Fruit fly (Drosophila melanogaster) whole organism, wandering third instar larva: ENCODE data around the gene WDR79.
A peak's percentile ranks its signal among the peaks of the same experiment; 100 is the strongest.

Experiments
- Abd-B ChIP-seq: fragments of >200 bp; optimal IDR thresholded peaks from 2 replicates; lab custom pipeline; 2017; ENCODE audit warnings: missing biosample characterization, missing genetic modification characterization
- CG32264 ChIP-seq: fragments of 200-800 bp; sonication (Bioruptor generic); optimal IDR thresholded peaks from 2 replicates; lab custom pipeline; 2016; ENCODE audit warnings: missing biosample characterization, missing genetic modification characterization
- CG9705 ChIP-seq: fragments of 200-800 bp; sonication (Bioruptor generic); optimal IDR thresholded peaks from 2 replicates; lab custom pipeline; 2018; ENCODE audit warnings: missing biosample characterization, mild to moderate bottlenecking, missing genetic modification characterization
- CrebA ChIP-seq: fragments of 200-800 bp; sonication (Bioruptor generic); optimal IDR thresholded peaks from 2 replicates; lab custom pipeline; 2016; ENCODE audit warnings: missing biosample characterization, mild to moderate bottlenecking, missing genetic modification characterization, borderline replicate concordance
- Dfd ChIP-seq: fragments of >200 bp; optimal IDR thresholded peaks from 2 replicates; lab custom pipeline; 2017; ENCODE audit warnings: missing biosample characterization, missing genetic modification characterization
- Dif ChIP-seq: fragments of 200-275, 200-300 bp; sonication (Bioruptor generic); optimal IDR thresholded peaks from 2 replicates; lab custom pipeline; 2018; ENCODE audit warnings: missing biosample characterization, missing genetic modification characterization; ENCODE audit not compliant: partially characterized antibody
- GATAd ChIP-seq: sonication (Bioruptor generic); optimal IDR thresholded peaks from 2 replicates; lab custom pipeline; 2016; ENCODE audit warnings: missing biosample characterization, missing genetic modification characterization
- HLH106 ChIP-seq: fragments of 200-800 bp; optimal IDR thresholded peaks from 3 replicates; lab custom pipeline; 2019; ENCODE audit warnings: missing biosample characterization, mild to moderate bottlenecking, missing genetic modification characterization, moderate library complexity
- Hnf4 ChIP-seq: fragments of 200-800 bp; sonication (Bioruptor generic); optimal IDR thresholded peaks from 2 replicates; lab custom pipeline; 2016; ENCODE audit warnings: missing biosample characterization, mild to moderate bottlenecking, missing genetic modification characterization
- Hr78 ChIP-seq: fragments of >200 bp; optimal IDR thresholded peaks from 2 replicates; lab custom pipeline; 2017; ENCODE audit warnings: missing biosample characterization, missing genetic modification characterization
- Hr83 ChIP-seq: fragments of 200-300 bp; sonication (Bioruptor generic); optimal IDR thresholded peaks from 2 replicates; lab custom pipeline; 2016; ENCODE audit warnings: missing biosample characterization, mild to moderate bottlenecking, missing genetic modification characterization, moderate library complexity; ENCODE audit not compliant: poor library complexity, severe bottlenecking
- Jra ChIP-seq: sonication (Bioruptor generic); optimal IDR thresholded peaks from 2 replicates; lab custom pipeline; 2016; ENCODE audit warnings: missing biosample characterization, missing genetic modification characterization
- Myc ChIP-seq: fragments of >200 bp; optimal IDR thresholded peaks from 2 replicates; lab custom pipeline; 2017
- N ChIP-seq: fragments of >200 bp; optimal IDR thresholded peaks from 2 replicates; lab custom pipeline; 2018; ENCODE audit warnings: missing biosample characterization, missing external identifiers, missing genetic modification characterization
- Rel ChIP-seq, 2 experiments: fragments of 200-800 bp; sonication (Bioruptor generic) in 1 of 2; optimal IDR thresholded peaks; 2 replicates in 1 of 2; 3 replicates in 1 of 2; lab custom pipeline; 2016 to 2019; ENCODE audit warnings: mild to moderate bottlenecking in 2 of 2, missing biosample characterization in 2 of 2, missing genetic modification characterization in 2 of 2, moderate library complexity in 1 of 2
- Vsx2 ChIP-seq: fragments of 200-300, 225-300 bp; sonication (Bioruptor generic); optimal IDR thresholded peaks from 2 replicates; lab custom pipeline; 2018; ENCODE audit warnings: missing biosample characterization, missing genetic modification characterization; ENCODE audit not compliant: partially characterized antibody
- br ChIP-seq: fragments of 200-800 bp; sonication (Bioruptor generic); optimal IDR thresholded peaks from 2 replicates; lab custom pipeline; 2016; ENCODE audit warnings: missing biosample characterization, missing genetic modification characterization
- brk ChIP-seq: fragments of 200-800 bp; sonication (Bioruptor generic); optimal IDR thresholded peaks from 2 replicates; lab custom pipeline; 2016; ENCODE audit warnings: missing biosample characterization, mild to moderate bottlenecking, missing genetic modification characterization
- dl ChIP-seq, 2 experiments: fragments of 175-275, 200-275 bp in 1 of 2; fragments of 200-275 bp in 1 of 2; sonication (Bioruptor generic); optimal IDR thresholded peaks; lab custom pipeline; 2018; ENCODE audit warnings: mild to moderate bottlenecking in 2 of 2, missing biosample characterization in 2 of 2, missing genetic modification characterization in 2 of 2, moderate library complexity in 2 of 2; ENCODE audit not compliant: partially characterized antibody in 2 of 2, insufficient read depth in 1 of 2
- dmrt93B ChIP-seq: fragments of 200-800 bp; sonication (Bioruptor generic); optimal IDR thresholded peaks from 2 replicates; lab custom pipeline; 2018; ENCODE audit warnings: missing biosample characterization, mild to moderate bottlenecking, missing genetic modification characterization
- dsf ChIP-seq: sonication (Bioruptor generic); optimal IDR thresholded peaks from 2 replicates; lab custom pipeline; 2016; ENCODE audit warnings: missing biosample characterization, missing genetic modification characterization, borderline replicate concordance
- ey ChIP-seq: fragments of 200-800 bp; sonication (Bioruptor generic); optimal IDR thresholded peaks from 2 replicates; lab custom pipeline; 2016; ENCODE audit warnings: missing biosample characterization, missing genetic modification characterization
- foxo ChIP-seq, 2 experiments: fragments of 200-800 bp; sonication (Bioruptor generic); optimal IDR thresholded peaks; 2 replicates in 1 of 2; 3 replicates in 1 of 2; lab custom pipeline; 2016 to 2017; ENCODE audit warnings: missing biosample characterization in 2 of 2, missing genetic modification characterization in 2 of 2
- fru ChIP-seq: fragments of 200-800 bp; sonication (Bioruptor generic); optimal IDR thresholded peaks from 3 replicates; lab custom pipeline; 2016; ENCODE audit warnings: missing biosample characterization, mild to moderate bottlenecking, missing genetic modification characterization
- jim ChIP-seq: fragments of 175-275, 200-325 bp; sonication (Bioruptor generic); optimal IDR thresholded peaks from 2 replicates; lab custom pipeline; 2016; ENCODE audit warnings: missing biosample characterization, mild to moderate bottlenecking, missing genetic modification characterization
- lola ChIP-seq: fragments of >200 bp; optimal IDR thresholded peaks from 2 replicates; lab custom pipeline; 2017; ENCODE audit warnings: missing biosample characterization, missing genetic modification characterization
- psq ChIP-seq: fragments of 200-800 bp; sonication (Bioruptor generic); optimal IDR thresholded peaks from 3 replicates; lab custom pipeline; 2017; ENCODE audit warnings: missing biosample characterization, mild to moderate bottlenecking, missing genetic modification characterization, moderate library complexity
- rgr ChIP-seq: fragments of 200-800 bp; sonication (Bioruptor generic); optimal IDR thresholded peaks from 3 replicates; lab custom pipeline; 2016; ENCODE audit warnings: missing biosample characterization, mild to moderate bottlenecking, missing genetic modification characterization
- sage ChIP-seq: fragments of 200-800 bp; sonication (Bioruptor generic); optimal IDR thresholded peaks from 2 replicates; lab custom pipeline; 2016; ENCODE audit warnings: missing biosample characterization, mild to moderate bottlenecking, missing genetic modification characterization
- sv ChIP-seq: fragments of 200-800 bp; sonication (Bioruptor generic); optimal IDR thresholded peaks from 3 replicates; lab custom pipeline; 2016; ENCODE audit warnings: missing biosample characterization, missing genetic modification characterization
- tai ChIP-seq: sonication (Bioruptor generic); optimal IDR thresholded peaks from 2 replicates; lab custom pipeline; 2016; ENCODE audit warnings: missing biosample characterization, missing genetic modification characterization
- usp ChIP-seq: fragments of >200 bp; optimal IDR thresholded peaks from 2 replicates; lab custom pipeline; 2017; ENCODE audit warnings: missing biosample characterization, missing genetic modification characterization
- woc ChIP-seq: sonication (Bioruptor generic); optimal IDR thresholded peaks from 2 replicates; lab custom pipeline; 2016; ENCODE audit warnings: missing biosample characterization, mild to moderate bottlenecking, missing genetic modification characterization

Gene WDR79

DNA sequence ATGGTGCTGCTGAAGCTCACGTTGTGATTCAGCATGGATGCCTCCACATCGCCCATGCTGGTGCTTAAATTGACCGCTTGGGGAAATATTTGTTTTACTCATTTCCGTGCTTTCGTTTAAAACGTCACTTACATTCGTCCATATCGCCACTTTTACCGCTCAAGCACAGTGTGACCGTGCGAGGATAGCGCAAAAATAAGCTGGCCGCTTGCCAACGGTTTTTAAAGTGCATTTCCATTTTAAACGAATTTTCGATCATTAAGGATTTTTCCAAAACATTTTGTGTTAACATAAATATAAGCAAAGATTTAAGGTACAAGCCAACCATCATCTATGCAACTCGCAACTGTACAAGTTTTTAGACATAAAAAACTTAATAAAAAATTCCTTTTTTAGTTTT, at the start of gene WDR79:
Gene WDR79 (minus strand): TSS at position 298 of the 400 bp plus-strand sequence.
- TF ChIP-seq Dif: no peak
- TF ChIP-seq rgr (GFP tag; lab: Kevin White, UChicago): peak; percentile 10

DNA sequence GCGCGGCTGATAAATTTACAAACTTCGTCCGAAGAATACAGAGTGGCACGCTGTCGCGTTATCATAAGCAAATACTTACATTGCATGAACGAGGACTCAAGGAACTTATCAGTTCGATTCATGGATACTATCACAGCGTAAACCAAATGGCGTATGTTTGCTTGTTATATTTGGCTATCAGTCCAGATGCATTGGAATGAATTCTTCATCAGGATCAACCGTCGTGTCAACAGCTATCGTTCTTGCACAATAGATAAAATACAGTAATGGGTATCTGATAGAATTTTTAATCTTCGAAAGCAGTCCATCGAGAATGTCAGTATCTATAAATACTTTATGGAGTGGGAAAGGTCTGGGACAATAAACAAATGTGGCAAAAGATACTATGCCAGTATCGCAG, 49.6 kb upstream of the WDR79 start:
- TF ChIP-seq usp (GFP tag; lab: Kevin White, UChicago) (no peak), fru (no peak), sv (GFP tag; lab: Kevin White, UChicago) (no peak), woc (no peak), jim (GFP tag; lab: Kevin White, UChicago) (no peak), Myc (no peak), Dfd (GFP tag; lab: Kevin White, UChicago) (no peak), Hr78 (no peak), GATAd (GFP tag; lab: Kevin White, UChicago) (no peak), Hnf4 (GFP tag; lab: Kevin White, UChicago) (no peak), dsf (GFP tag; lab: Kevin White, UChicago) (no peak), tai (GFP tag; lab: Kevin White, UChicago) (no peak), sage (no peak)

DNA sequence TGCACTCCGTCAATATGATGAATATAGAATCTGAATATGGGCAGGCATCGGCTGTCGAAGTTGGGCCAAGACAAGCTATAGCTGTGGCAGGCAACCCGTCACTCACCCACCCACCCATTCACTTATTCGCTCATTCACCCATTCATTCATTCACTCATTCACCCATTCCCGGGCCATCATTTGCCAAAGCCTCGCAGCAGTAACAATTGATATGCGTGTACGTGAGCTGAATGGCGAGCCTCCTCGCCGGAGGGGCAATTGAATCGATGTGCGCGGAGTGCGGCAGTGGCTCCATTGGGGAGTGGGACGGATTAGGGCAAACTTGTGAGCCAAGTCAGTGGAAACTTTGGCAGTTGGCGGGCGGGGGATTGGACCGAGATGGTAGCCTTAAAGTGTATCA, 48.8 kb upstream of the WDR79 start:
- no peak for TF ChIP-seq psq (GFP tag; lab: Kevin White, UChicago)
- no peak for TF ChIP-seq dl (GFP tag; optimal IDR thresholded peaks at IDR 0.05; lab: Kevin White, UChicago; ENCODE audit: insufficient read depth in 1 of 2, partially characterized antibody in 2 of 2)
- no peak for TF ChIP-seq foxo (GFP tag; optimal IDR thresholded peaks at IDR 0.05; lab: Kevin White, UChicago)
- TF ChIP-seq brk (GFP tag; lab: Kevin White, UChicago): no peak
- no peak for TF ChIP-seq dsf (GFP tag; lab: Kevin White, UChicago)
- TF ChIP-seq, all 38 proteins: peak for 0

DNA sequence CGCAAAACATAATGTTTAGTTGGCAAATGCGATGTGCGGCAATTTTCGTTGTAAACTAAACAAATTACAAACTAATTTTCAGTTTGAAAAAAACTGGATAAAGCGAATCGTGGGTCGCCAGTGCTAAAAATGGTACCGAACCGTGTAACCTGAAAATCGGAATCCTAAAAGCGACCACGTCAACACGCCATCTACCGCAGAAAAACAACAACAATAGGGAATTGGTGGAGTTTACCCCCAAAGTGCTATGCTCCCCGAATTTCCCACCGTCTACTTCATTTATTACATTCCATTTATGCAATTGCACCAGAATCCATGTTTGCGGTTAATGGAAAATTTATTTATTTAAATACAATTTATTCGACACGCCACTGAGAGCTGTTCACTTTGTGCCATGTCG, 45.4 kb upstream of the WDR79 start:
- no peak for TF ChIP-seq woc
- no peak for TF ChIP-seq Hr78
- no peak for TF ChIP-seq Hnf4 (GFP tag; lab: Kevin White, UChicago)
- TF ChIP-seq CG32264 (GFP tag; lab: Kevin White, UChicago): no peak
- no peak for TF ChIP-seq CG9705 (GFP tag; lab: Kevin White, UChicago)
- TF ChIP-seq jim (GFP tag; lab: Kevin White, UChicago): no peak
- no peak for TF ChIP-seq dmrt93B (GFP tag; lab: Kevin White, UChicago)
- no peak for TF ChIP-seq psq (GFP tag; lab: Kevin White, UChicago)
- no peak for TF ChIP-seq lola (GFP tag; lab: Kevin White, UChicago)
- no peak for TF ChIP-seq HLH106 (tag; lab: Kevin White, UChicago)
- no peak for TF ChIP-seq Vsx2 (GFP tag; lab: Kevin White, UChicago)
- TF ChIP-seq ey (GFP tag; lab: Kevin White, UChicago): no peak
- no peak for TF ChIP-seq dl (GFP tag; optimal IDR thresholded peaks at IDR 0.05; lab: Kevin White, UChicago; ENCODE audit: insufficient read depth in 1 of 2, partially characterized antibody in 2 of 2)
- TF ChIP-seq tai (GFP tag; lab: Kevin White, UChicago): no peak
- TF ChIP-seq foxo (GFP tag; optimal IDR thresholded peaks at IDR 0.05; lab: Kevin White, UChicago): no peak
- TF ChIP-seq rgr (GFP tag; lab: Kevin White, UChicago): no peak
- TF ChIP-seq dsf (GFP tag; lab: Kevin White, UChicago): no peak
- TF ChIP-seq br: no peak
- no peak for TF ChIP-seq Jra (GFP tag; lab: Kevin White, UChicago)
- no peak for TF ChIP-seq Myc

- TF ChIP-seq brk (GFP tag; lab: Kevin White, UChicago) (no peak), CG32264 (GFP tag; lab: Kevin White, UChicago) (no peak), Abd-B (GFP tag; lab: Kevin White, UChicago) (no peak), woc (no peak), N (no peak), Vsx2 (GFP tag; lab: Kevin White, UChicago) (no peak), Rel (GFP tag; optimal IDR thresholded peaks at IDR 0.05; lab: Kevin White, UChicago) (no peak), Rel (tag; optimal IDR thresholded peaks at IDR 0.05; lab: Kevin White, UChicago) (no peak), CG9705 (GFP tag; lab: Kevin White, UChicago) (no peak), Myc (no peak), CrebA (no peak), jim (GFP tag; lab: Kevin White, UChicago) (no peak), dsf (GFP tag; lab: Kevin White, UChicago) (no peak), HLH106 (tag; lab: Kevin White, UChicago) (no peak), usp (GFP tag; lab: Kevin White, UChicago) (no peak), sv (GFP tag; lab: Kevin White, UChicago) (no peak), Hr83 (GFP tag; lab: Kevin White, UChicago) (no peak), foxo (GFP tag; optimal IDR thresholded peaks at IDR 0.05; lab: Kevin White, UChicago) (no peak), psq (GFP tag; lab: Kevin White, UChicago) (no peak)
Observed at dm6 chr2L:6171166-6171565, 43.6 kb upstream of the WDR79 start.
